Fruit fly (Drosophila melanogaster) whole organism, embryonic: Measurements from ENCODE around the gene CG16985.

Experiments used
- Abd-B ChIP-seq: fragments of 200-800 bp; sonication (Bioruptor generic); optimal IDR thresholded peaks from 2 replicates; lab custom pipeline; 2018; ENCODE audit warnings: missing biosample characterization, mild to moderate bottlenecking, missing genetic modification characterization, moderate library complexity
- Atf-2 ChIP-seq: fragments of 200-800 bp; sonication (Bioruptor generic); optimal IDR thresholded peaks from 2 replicates; lab custom pipeline; 2016; ENCODE audit warnings: missing biosample characterization, missing genetic modification characterization
- Atf3 ChIP-seq: fragments of 200-800 bp; sonication (Bioruptor generic); optimal IDR thresholded peaks from 3 replicates; lab custom pipeline; 2016; ENCODE audit warnings: missing biosample characterization, missing genetic modification characterization
- Bgb ChIP-seq: fragments of 200-800 bp; sonication (Bioruptor generic); IDR thresholded peaks from 2 replicates; pipeline ENCODE4 v1.3.6; 2022; ENCODE audit warnings: missing biosample characterization, missing genetic modification characterization; ENCODE audit not compliant: partially characterized antibody
- CG10366 ChIP-seq: fragments of 200-800 bp; sonication (Bioruptor generic); IDR thresholded peaks from 2 replicates; pipeline ENCODE4 v1.3.6; 2022; ENCODE audit warnings: missing biosample characterization, missing genetic modification characterization
- CG11560 ChIP-seq: fragments of 200-800 bp; sonication (Bioruptor generic); IDR thresholded peaks from 3 replicates; pipeline ENCODE4 v1.3.6; 2022; ENCODE audit warnings: missing biosample characterization, missing genetic modification characterization
- CG11695 ChIP-seq: fragments of 200-800 bp; sonication (Bioruptor generic); IDR thresholded peaks from 3 replicates; pipeline ENCODE4 v1.3.6; 2022; ENCODE audit warnings: missing biosample characterization, missing genetic modification characterization
- CG11723 ChIP-seq: fragments of 200-800 bp; sonication (Bioruptor generic); optimal IDR thresholded peaks from 2 replicates; lab custom pipeline; 2017; ENCODE audit warnings: missing biosample characterization, mild to moderate bottlenecking, missing genetic modification characterization
- CG12299 ChIP-seq: fragments of 200-800 bp; sonication (Bioruptor generic); optimal IDR thresholded peaks from 2 replicates; lab custom pipeline; 2018; ENCODE audit warnings: missing biosample characterization, mild to moderate bottlenecking, missing genetic modification characterization
- CG13894 ChIP-seq: fragments of 200-800 bp; sonication (Bioruptor generic); optimal IDR thresholded peaks from 3 replicates; lab custom pipeline; 2018; ENCODE audit warnings: missing biosample characterization, mild to moderate bottlenecking, missing genetic modification characterization, moderate library complexity
- CG15514 ChIP-seq: fragments of 200-800 bp; sonication (Bioruptor generic); optimal IDR thresholded peaks from 3 replicates; lab custom pipeline; 2017; ENCODE audit warnings: missing biosample characterization, missing genetic modification characterization, mild to moderate bottlenecking, moderate library complexity, missing genetic modification reagents
- CG1832 ChIP-seq: fragments of 200-800 bp; sonication (Bioruptor generic); optimal IDR thresholded peaks from 2 replicates; lab custom pipeline; 2017; ENCODE audit warnings: missing biosample characterization, mild to moderate bottlenecking, missing genetic modification characterization, inconsistent platforms
- CG2129 ChIP-seq: fragments of 200-800 bp; sonication (Bioruptor generic); IDR thresholded peaks from 2 replicates; pipeline ENCODE4 v1.3.6; 2022; ENCODE audit warnings: missing biosample characterization, missing genetic modification characterization; ENCODE audit not compliant: partially characterized antibody
- CG3065 ChIP-seq: fragments of 200-800 bp; sonication (Bioruptor generic); optimal IDR thresholded peaks from 2 replicates; lab custom pipeline; 2016; ENCODE audit warnings: missing biosample characterization, missing genetic modification characterization
- CG32767 ChIP-seq: fragments of 200-800 bp; sonication (Bioruptor generic); IDR thresholded peaks from 2 replicates; pipeline ENCODE4 v1.3.6; 2022; ENCODE audit warnings: missing biosample characterization, missing genetic modification characterization
- CG4328 ChIP-seq: fragments of 200-800 bp; sonication (Bioruptor generic); optimal IDR thresholded peaks from 3 replicates; lab custom pipeline; 2017; ENCODE audit warnings: missing biosample characterization, missing genetic modification reagents, missing genetic modification characterization
- CG7786 ChIP-seq: fragments of 200-800 bp; sonication (Bioruptor generic); optimal IDR thresholded peaks from 2 replicates; lab custom pipeline; 2016; ENCODE audit warnings: missing biosample characterization, missing genetic modification characterization
- CG7928 ChIP-seq: fragments of 200-800 bp; sonication (Bioruptor generic); optimal IDR thresholded peaks from 2 replicates; lab custom pipeline; 2017; ENCODE audit warnings: missing biosample characterization, mild to moderate bottlenecking, missing genetic modification characterization
- Dad ChIP-seq: fragments of 200-800 bp; sonication (Bioruptor generic); optimal IDR thresholded peaks from 3 replicates; lab custom pipeline; 2016; ENCODE audit warnings: missing biosample characterization, missing genetic modification characterization
- Doc2 ChIP-seq: fragments of 200-800 bp; sonication (Bioruptor generic); IDR thresholded peaks from 2 replicates; pipeline ENCODE4 v1.3.6; 2022; ENCODE audit warnings: missing biosample characterization, missing genetic modification characterization
- Doc3 ChIP-seq: fragments of 200-800 bp; sonication (Bioruptor generic); IDR thresholded peaks from 3 replicates; pipeline ENCODE4 v1.3.6; 2022; ENCODE audit warnings: missing biosample characterization, missing genetic modification characterization; ENCODE audit not compliant: partially characterized antibody
- E2f2 ChIP-seq: fragments of 200-800 bp; sonication (Bioruptor generic); IDR thresholded peaks from 2 replicates; pipeline ENCODE4 v1.3.6; 2022; ENCODE audit warnings: missing biosample characterization, missing genetic modification characterization
- Fer2 ChIP-seq: fragments of 200-800 bp; sonication (Bioruptor generic); optimal IDR thresholded peaks from 2 replicates; lab custom pipeline; 2018; ENCODE audit warnings: missing biosample characterization, mild to moderate bottlenecking, missing genetic modification characterization, moderate library complexity
- HLH3B ChIP-seq: fragments of 200-800 bp; sonication (Bioruptor generic); IDR thresholded peaks from 2 replicates; pipeline ENCODE4 v1.3.6; 2022; ENCODE audit warnings: missing biosample characterization, missing genetic modification characterization
- Mrtf ChIP-seq: fragments of 200-800 bp; sonication (Bioruptor generic); IDR thresholded peaks from 3 replicates; pipeline ENCODE4 v1.3.6; 2022; ENCODE audit warnings: missing biosample characterization, missing genetic modification characterization
- Neu2 ChIP-seq: fragments of 200-800 bp; sonication (Bioruptor generic); optimal IDR thresholded peaks from 3 replicates; lab custom pipeline; 2016; ENCODE audit warnings: missing biosample characterization, missing genetic modification characterization, borderline replicate concordance
- Opbp ChIP-seq: fragments of 200-800 bp; sonication (Bioruptor generic); IDR thresholded peaks from 3 replicates; pipeline ENCODE4 v1.3.6; 2022; ENCODE audit warnings: missing biosample characterization, missing genetic modification characterization; ENCODE audit not compliant: partially characterized antibody
- Ptx1 ChIP-seq: fragments of 200-800 bp; sonication (Bioruptor generic); IDR thresholded peaks from 2 replicates; pipeline ENCODE4 v1.3.6; 2022; ENCODE audit warnings: missing biosample characterization, missing genetic modification characterization
- Stat92E ChIP-seq, 3 experiments: fragments of >200 bp in 2 of 3; fragments of 200-800 bp in 1 of 3; sonication (Bioruptor generic) in 1 of 3; optimal IDR thresholded peaks; 2 replicates each; lab custom pipeline; 2017 to 2019; ENCODE audit warnings: missing biosample characterization in 3 of 3, missing genetic modification characterization in 3 of 3, mild to moderate bottlenecking in 1 of 3, moderate library complexity in 1 of 3
- Tbp ChIP-seq: fragments of >200 bp; optimal IDR thresholded peaks from 2 replicates; lab custom pipeline; 2018; ENCODE audit warnings: missing biosample characterization, missing genetic modification characterization
- Usf ChIP-seq: fragments of 200-800 bp; sonication (Bioruptor generic); optimal IDR thresholded peaks from 2 replicates; lab custom pipeline; 2017; ENCODE audit warnings: missing genotype, missing biosample characterization, missing genetic modification characterization
- aop ChIP-seq: fragments of 200-800 bp; sonication (Bioruptor generic); IDR thresholded peaks from 2 replicates; pipeline ENCODE4 v1.3.6; 2022; ENCODE audit warnings: missing biosample characterization, missing genetic modification characterization
- ase ChIP-seq: fragments of 200-800 bp; sonication (Bioruptor generic); IDR thresholded peaks from 3 replicates; pipeline ENCODE4 v1.3.6; 2022; ENCODE audit warnings: missing biosample characterization, missing genetic modification characterization
- btn ChIP-seq: fragments of 200-800 bp; sonication (Bioruptor generic); optimal IDR thresholded peaks from 2 replicates; lab custom pipeline; 2016; ENCODE audit warnings: missing biosample characterization, missing genetic modification characterization
- ci ChIP-seq: fragments of 200-800 bp; sonication (Bioruptor generic); IDR thresholded peaks from 3 replicates; pipeline ENCODE4 v1.3.6; 2022; ENCODE audit warnings: missing biosample characterization, missing genetic modification characterization
- dmrt11E ChIP-seq: fragments of 200-800 bp; sonication (Bioruptor generic); optimal IDR thresholded peaks from 3 replicates; lab custom pipeline; 2018; ENCODE audit warnings: missing biosample characterization, mild to moderate bottlenecking, missing genetic modification characterization, moderate library complexity
- fd102C ChIP-seq: fragments of 200-800 bp; sonication (Bioruptor generic); optimal IDR thresholded peaks from 2 replicates; lab custom pipeline; 2018; ENCODE audit warnings: missing biosample characterization, mild to moderate bottlenecking, missing genetic modification characterization, moderate library complexity
- gcm ChIP-seq: fragments of 200-800 bp; sonication (Bioruptor generic); optimal IDR thresholded peaks from 2 replicates; lab custom pipeline; 2019; ENCODE audit warnings: missing biosample characterization, mild to moderate bottlenecking, missing genetic modification characterization, moderate library complexity
- gem ChIP-seq: fragments of 200-800 bp; sonication (Bioruptor generic); optimal IDR thresholded peaks from 2 replicates; lab custom pipeline; 2019; ENCODE audit warnings: missing biosample characterization, mild to moderate bottlenecking, missing genetic modification characterization, moderate library complexity
- gsb ChIP-seq: fragments of 200-800 bp; sonication (Bioruptor generic); IDR thresholded peaks from 2 replicates; pipeline ENCODE4 v1.3.6; 2022; ENCODE audit warnings: missing biosample characterization, missing genetic modification characterization
- gsb-n ChIP-seq: fragments of 200-800 bp; sonication (Bioruptor generic); optimal IDR thresholded peaks from 3 replicates; lab custom pipeline; 2018; ENCODE audit warnings: missing biosample characterization, mild to moderate bottlenecking, missing genetic modification characterization
- gt ChIP-seq: fragments of 200-800 bp; sonication (Bioruptor generic); IDR thresholded peaks from 2 replicates; pipeline ENCODE4 v1.3.6; 2022; ENCODE audit warnings: missing biosample characterization, missing genetic modification characterization
- lov ChIP-seq, 2 experiments: fragments of 200-800 bp in 1 of 2; fragments of >200 bp in 1 of 2; sonication (Bioruptor generic) in 1 of 2; IDR thresholded peaks in 1 of 2; optimal IDR thresholded peaks in 1 of 2; 2 replicates in 1 of 2; 3 replicates in 1 of 2; pipeline versions ENCODE4 v1.3.6 to Lab custom; 2017 to 2022; ENCODE audit warnings: missing biosample characterization in 1 of 2, missing genetic modification characterization in 1 of 2
- mirr ChIP-seq: fragments of 200-800 bp; sonication (Bioruptor generic); optimal IDR thresholded peaks from 3 replicates; lab custom pipeline; 2018; ENCODE audit warnings: missing biosample characterization, mild to moderate bottlenecking, missing genetic modification characterization
- otp ChIP-seq: fragments of 200-800 bp; sonication (Bioruptor generic); IDR thresholded peaks from 3 replicates; pipeline ENCODE4, ENCODE4 v1.3.6; 2022; ENCODE audit warnings: missing biosample characterization, missing genetic modification characterization
- prd ChIP-seq, 3 experiments: fragments of >200 bp in 2 of 3; fragments of 200-800 bp in 1 of 3; sonication (Bioruptor generic) in 1 of 3; optimal IDR thresholded peaks in 2 of 3; IDR thresholded peaks in 1 of 3; 2 replicates in 2 of 3; 3 replicates in 1 of 3; pipeline versions ENCODE4 v1.3.6 to Lab custom; 2017 to 2022; ENCODE audit warnings: missing biosample characterization in 1 of 3, missing genetic modification characterization in 1 of 3
- salm ChIP-seq: fragments of 200-800 bp; sonication (Bioruptor generic); optimal IDR thresholded peaks from 2 replicates; lab custom pipeline; 2018; ENCODE audit warnings: missing biosample characterization, mild to moderate bottlenecking, missing genetic modification characterization
- yki ChIP-seq: fragments of >200 bp; optimal IDR thresholded peaks from 3 replicates; lab custom pipeline; 2018

CG16985 gene

dm6 chr3L:2552116-2552843 lies 46.8 kb upstream of the CG16985 start (continued):
- TF ChIP-seq lov (optimal IDR thresholded peaks at IDR 0.05; lab: Kevin White, UChicago) (no peak), lov (GFP tag; IDR thresholded peaks at IDR 0.05; lab: Robert Waterston, UW) (no peak), CG13894 (tag; lab: Kevin White, UChicago) (no peak), mirr (no peak), otp (GFP tag; lab: Robert Waterston, UW) (peak; percentile 51; the same call in 1 of the 3 replicates), CG32767 (GFP tag; lab: Robert Waterston, UW) (no peak), CG4328 (GFP tag; lab: Kevin White, UChicago) (peak; percentile 28), CG10366 (GFP tag; lab: Robert Waterston, UW) (peak; percentile 58), Usf (GFP tag; lab: Kevin White, UChicago) (no peak), Stat92E (GFP tag; optimal IDR thresholded peaks at IDR 0.05; lab: Kevin White, UChicago) (peak in 1 of 3 experiments; percentile 60), CG7786 (GFP tag; lab: Kevin White, UChicago) (peak; percentile 51), Bgb (no peak), Abd-B (GFP tag; lab: Kevin White, UChicago) (peak; percentile 36), CG2129 (GFP tag; lab: Robert Waterston, UW) (no peak), Neu2 (GFP tag; lab: Kevin White, UChicago) (no peak), CG15514 (GFP tag; lab: Kevin White, UChicago) (peak; percentile 32), gcm (GFP tag; lab: Kevin White, UChicago) (peak; percentile 57), Opbp (GFP tag; lab: Robert Waterston, UW) (no peak), Atf3 (peak; percentile 32), prd (optimal IDR thresholded peaks at IDR 0.05; lab: Kevin White, UChicago) (no peak), prd (GFP tag; IDR thresholded peaks at IDR 0.05; lab: Robert Waterston, UW) (no peak; the same call in 2 of the 3 replicates), gsb (GFP tag; lab: Robert Waterston, UW) (no peak), gem (tag; lab: Kevin White, UChicago) (peak; percentile 80), HLH3B (peak; percentile 71; the same call in 1 of the 2 replicates), Ptx1 (GFP tag; lab: Robert Waterston, UW) (peak; percentile 63; the same call in 1 of the 2 replicates), yki (lab: Kevin White, UChicago) (no peak), Doc2 (no peak), dmrt11E (peak; percentile 87), gsb-n (tag; lab: Kevin White, UChicago) (peak; percentile 74), Doc3 (no peak), CG7928 (GFP tag; lab: Kevin White, UChicago) (no peak), CG11560 (tag; lab: Robert Waterston, UW) (no peak), CG12299 (tag; lab: Kevin White, UChicago) (peak; percentile 0), ci (peak; percentile 82), CG3065 (GFP tag; lab: Kevin White, UChicago) (peak; percentile 6), gt (GFP tag; lab: Robert Waterston, UW) (no peak), aop (GFP tag; lab: Robert Waterston, UW) (no peak), Atf-2 (GFP tag; lab: Kevin White, UChicago) (peak; percentile 52), Fer2 (tag; lab: Kevin White, UChicago) (no peak), Tbp (no peak), fd102C (GFP tag; lab: Kevin White, UChicago) (no peak), salm (tag; lab: Kevin White, UChicago) (no peak), E2f2 (GFP tag; lab: Robert Waterston, UW) (0 out of 2 replicates have a peak, but pooled peaks have one; percentile 36), CG11723 (GFP tag; lab: Kevin White, UChicago) (peak; percentile 35), CG1832 (no peak), ase (GFP tag; lab: Robert Waterston, UW) (peak; percentile 54; the same call in 2 of the 3 replicates), btn (GFP tag; lab: Kevin White, UChicago) (peak; percentile 65), Dad (GFP tag; lab: Kevin White, UChicago) (peak; percentile 54), Mrtf (no peak), CG11695 (GFP tag; lab: Robert Waterston, UW) (peak; percentile 46; the same call in 1 of the 3 replicates)
